Fruit fly (Drosophila melanogaster) whole organism, pupa: ENCODE measurements around the gene PGRP-SB2.

ENCODE experiments used
- CG10348 ChIP-seq: fragments of 200-800 bp; sonication (Bioruptor generic); IDR thresholded peaks from 2 replicates; pipeline ENCODE4 v1.3.6; 2022; ENCODE audit warnings: missing biosample characterization, missing genetic modification characterization
- CG12605 ChIP-seq: fragments of 200-800 bp; sonication (Bioruptor generic); IDR thresholded peaks from 2 replicates; pipeline ENCODE4 v1.3.6; 2022; ENCODE audit warnings: missing biosample characterization, missing genetic modification characterization
- CG13204 ChIP-seq: fragments of 200-800 bp; sonication (Bioruptor generic); optimal IDR thresholded peaks from 2 replicates; lab custom pipeline; 2018; ENCODE audit warnings: missing biosample characterization, mild to moderate bottlenecking, missing genetic modification characterization, moderate library complexity
- CG14655 ChIP-seq: fragments of 200-800 bp; sonication (Bioruptor generic); optimal IDR thresholded peaks from 3 replicates; lab custom pipeline; 2017; ENCODE audit warnings: mild to moderate bottlenecking, missing biosample characterization, missing genetic modification reagents, missing genetic modification characterization
- CG15710 ChIP-seq: fragments of 200-800 bp; sonication (Bioruptor generic); optimal IDR thresholded peaks from 2 replicates; lab custom pipeline; 2018; ENCODE audit warnings: missing biosample characterization, mild to moderate bottlenecking, missing genetic modification characterization, moderate library complexity
- CG17806 ChIP-seq: fragments of 200-800 bp; sonication (Bioruptor generic); optimal IDR thresholded peaks from 2 replicates; lab custom pipeline; 2018; ENCODE audit warnings: missing biosample characterization, mild to moderate bottlenecking, missing genetic modification characterization, moderate library complexity
- CG32121 ChIP-seq: fragments of 200-800 bp; sonication (Bioruptor generic); IDR thresholded peaks from 2 replicates; pipeline ENCODE4 v1.3.6; 2022; ENCODE audit warnings: missing biosample characterization, missing genetic modification characterization
- CG34367 ChIP-seq: fragments of 200-800 bp; sonication (Bioruptor generic); optimal IDR thresholded peaks from 2 replicates; lab custom pipeline; 2018; ENCODE audit warnings: missing biosample characterization, mild to moderate bottlenecking, missing genetic modification characterization
- CG4496 ChIP-seq: fragments of 200-800 bp; sonication (Bioruptor generic); IDR thresholded peaks from 3 replicates; pipeline ENCODE4 v1.3.6; 2022; ENCODE audit warnings: missing biosample characterization, missing genetic modification characterization
- CG8159 ChIP-seq: fragments of 200-800 bp; sonication (Bioruptor generic); optimal IDR thresholded peaks from 3 replicates; lab custom pipeline; 2018; ENCODE audit warnings: missing biosample characterization, mild to moderate bottlenecking, missing genetic modification characterization, moderate library complexity
- CG8301 ChIP-seq: fragments of 200-800 bp; sonication (Bioruptor generic); optimal IDR thresholded peaks from 2 replicates; lab custom pipeline; 2018; ENCODE audit warnings: missing biosample characterization, mild to moderate bottlenecking, missing genetic modification characterization
- CG9948 ChIP-seq: fragments of 200-800 bp; sonication (Bioruptor generic); optimal IDR thresholded peaks from 2 replicates; lab custom pipeline; 2018; ENCODE audit warnings: missing biosample characterization, mild to moderate bottlenecking, missing genetic modification characterization, moderate library complexity
- D1 ChIP-seq: fragments of 200-800 bp; sonication (Bioruptor generic); optimal IDR thresholded peaks from 2 replicates; lab custom pipeline; 2018; ENCODE audit warnings: missing biosample characterization, mild to moderate bottlenecking, missing genetic modification characterization, moderate library complexity
- EcR ChIP-seq: fragments of 200-800 bp; sonication (Bioruptor generic); optimal IDR thresholded peaks from 3 replicates; lab custom pipeline; 2019; ENCODE audit warnings: missing biosample characterization, missing genetic modification characterization, mild to moderate bottlenecking, moderate library complexity, missing genetic modification reagents
- Ets98B ChIP-seq: fragments of 200-800 bp; sonication (Bioruptor generic); IDR thresholded peaks from 2 replicates; pipeline ENCODE4 v1.3.6; 2022; ENCODE audit warnings: missing biosample characterization, missing genetic modification characterization
- Pif1A ChIP-seq: fragments of 200-800 bp; sonication (Bioruptor generic); optimal IDR thresholded peaks from 3 replicates; lab custom pipeline; 2016; ENCODE audit warnings: missing biosample characterization, missing genetic modification characterization
- Pif1B ChIP-seq: fragments of 200-800 bp; sonication (Bioruptor generic); optimal IDR thresholded peaks from 3 replicates; lab custom pipeline; 2016; ENCODE audit warnings: missing biosample characterization, missing genetic modification characterization
- Snoo ChIP-seq: fragments of 200-800 bp; sonication (Bioruptor generic); optimal IDR thresholded peaks from 3 replicates; lab custom pipeline; 2017; ENCODE audit warnings: missing biosample characterization, mild to moderate bottlenecking, missing genetic modification characterization, inconsistent platforms
- fd96Ca ChIP-seq: fragments of 200-800 bp; sonication (Bioruptor generic); IDR thresholded peaks from 3 replicates; pipeline ENCODE4 v1.3.6; 2022; ENCODE audit warnings: missing biosample characterization, missing genetic modification characterization
- gl ChIP-seq: fragments of 200-800 bp; sonication (Bioruptor generic); optimal IDR thresholded peaks from 2 replicates; lab custom pipeline; 2018; ENCODE audit warnings: missing biosample characterization, mild to moderate bottlenecking, missing genetic modification characterization
- rn ChIP-seq: fragments of 200-800 bp; sonication (Bioruptor generic); IDR thresholded peaks from 2 replicates; pipeline ENCODE4 v1.3.6; 2022; ENCODE audit warnings: missing biosample characterization, missing genetic modification characterization

PGRP-SB2 gene

dm6 chr3L:16711430-16712228 lies 14.7 kb upstream of the PGRP-SB2 start, which contains the start of the genes CG43954, Lasp and Dab:
Gene CG43954, minus strand, starts transcription at chr3L:16711677.
Gene Lasp, minus strand, starts transcription at chr3L:16711677.
Gene Dab, plus strand, starts transcription at chr3L:16712126.
- TF ChIP-seq Ets98B (GFP tag; lab: Robert Waterston, UW) (peak; percentile 31), CG4496 (peak; percentile 38; the same call in 1 of the 3 replicates), CG14655 (no peak), rn (GFP tag; lab: Robert Waterston, UW) (no peak), CG12605 (GFP tag; lab: Robert Waterston, UW) (peak; percentile 54; the same call in 1 of the 2 replicates), Snoo (tag; lab: Kevin White, UChicago) (peak; percentile 49), CG9948 (tag; lab: Kevin White, UChicago) (peak; percentile 9), CG13204 (GFP tag; lab: Kevin White, UChicago) (peak; percentile 26), CG8159 (peak; percentile 14), Pif1A (GFP tag; lab: Kevin White, UChicago) (peak; percentile 15), CG32121 (peak; percentile 46; the same call in 1 of the 2 replicates)

- TF ChIP-seq CG15710 (tag; lab: Kevin White, UChicago) = no peak
- no peak for TF ChIP-seq gl (tag; lab: Kevin White, UChicago)
- TF ChIP-seq fd96Ca = no peak
- TF ChIP-seq Snoo (tag; lab: Kevin White, UChicago) = no peak
Observed at dm6 chr3L:16712371-16712770, 14.0 kb upstream of the PGRP-SB2 start.

- TF ChIP-seq CG14655 (no peak), Pif1B (GFP tag; lab: Kevin White, UChicago) (no peak), CG8159 (no peak), rn (GFP tag; lab: Robert Waterston, UW) (no peak), CG10348 (GFP tag; lab: Robert Waterston, UW) (no peak), fd96Ca (no peak), Pif1A (GFP tag; lab: Kevin White, UChicago) (no peak), gl (tag; lab: Kevin White, UChicago) (no peak), CG9948 (tag; lab: Kevin White, UChicago) (no peak), CG32121 (no peak), CG17806 (tag; lab: Kevin White, UChicago) (no peak), CG34367 (tag; lab: Kevin White, UChicago) (no peak), CG13204 (GFP tag; lab: Kevin White, UChicago) (no peak), CG8301 (tag; lab: Kevin White, UChicago) (no peak), CG15710 (tag; lab: Kevin White, UChicago) (no peak), CG4496 (no peak)
Observed at dm6 chr3L:16713446-16714192, 12.7 kb upstream of the PGRP-SB2 start.

- TF ChIP-seq gl (tag; lab: Kevin White, UChicago) (no peak), CG4496 (0 out of 3 replicates have a peak, but pooled peaks have one; percentile 37), CG32121 (no peak; the same call in 1 of the 2 replicates), Ets98B (GFP tag; lab: Robert Waterston, UW) (peak; percentile 22; the same call in 1 of the 2 replicates), CG10348 (GFP tag; lab: Robert Waterston, UW) (no peak)
Observed at dm6 chr3L:16714193-16714538, 12.2 kb upstream of the PGRP-SB2 start.

- TF ChIP-seq CG4496 (no peak), CG12605 (GFP tag; lab: Robert Waterston, UW) (no peak), CG13204 (GFP tag; lab: Kevin White, UChicago) (no peak), fd96Ca (no peak)
Observed at dm6 chr3L:16724561-16724960, 1.8 kb upstream of the PGRP-SB2 start, which contains the start of gene CG13031. Gene CG13031, plus strand, starts transcription at chr3L:16724861.

- TF ChIP-seq EcR (GFP tag; lab: Kevin White, UChicago) = no peak
- no peak for TF ChIP-seq CG17806 (tag; lab: Kevin White, UChicago)
- no peak for TF ChIP-seq CG32121
- no peak for TF ChIP-seq Ets98B (GFP tag; lab: Robert Waterston, UW)
- no peak for TF ChIP-seq rn (GFP tag; lab: Robert Waterston, UW)
- no peak for TF ChIP-seq fd96Ca
- no peak for TF ChIP-seq CG10348 (GFP tag; lab: Robert Waterston, UW)
- no peak for TF ChIP-seq CG14655
- no peak for TF ChIP-seq CG13204 (GFP tag; lab: Kevin White, UChicago)
- no peak for TF ChIP-seq CG12605 (GFP tag; lab: Robert Waterston, UW)
- TF ChIP-seq CG4496 = no peak
- no peak for TF ChIP-seq D1 (tag; lab: Kevin White, UChicago)
- TF ChIP-seq gl (tag; lab: Kevin White, UChicago) = no peak
- TF ChIP-seq, all 21 proteins: peak for 0
Observed at dm6 chr3L:16727939-16728635, 1.7 kb downstream of the PGRP-SB2 start, which contains the start of gene PGRP-SB1. Gene PGRP-SB1, minus strand, starts transcription at chr3L:16727989.
